Fruit fly (Drosophila melanogaster): ENCODE data around the gene CG33288.
A peak's percentile ranks its signal among the peaks of the same experiment; 100 is the strongest.

The CG33288 gene

DNA sequence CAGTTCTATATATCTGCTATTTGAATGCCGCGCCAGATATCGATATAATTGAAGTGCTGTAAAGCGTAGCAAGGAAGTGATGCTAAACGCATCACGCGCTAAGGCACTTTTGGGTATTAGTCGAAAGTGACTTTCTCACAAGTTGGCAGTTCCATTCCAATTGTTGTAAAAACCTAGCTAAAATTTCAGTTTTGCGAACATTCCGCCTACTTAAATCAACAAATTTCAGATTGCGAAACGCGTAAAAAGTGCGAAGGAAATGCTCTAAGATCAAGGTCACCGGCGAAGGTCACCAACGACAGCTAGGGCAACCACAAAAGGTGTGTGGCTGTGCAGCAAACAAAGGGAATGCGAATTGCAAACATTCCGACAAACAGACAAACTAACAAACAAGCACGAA lies 18.1 kb downstream of the CG33288 start, which contains the start of gene Syx7:
TSS of gene Syx7 (plus strand) at position 131 of the 400 bp plus-strand sequence.
- TF ChIP-seq Sox14 (GFP tag; optimal IDR thresholded peaks at IDR 0.05) (peak; percentile 89), CG6854 (GFP tag; optimal IDR thresholded peaks at IDR 0.05) (no peak), fkh (GFP tag; optimal IDR thresholded peaks at IDR 0.05) (peak; percentile 43), CG10669 (GFP tag; optimal IDR thresholded peaks at IDR 0.05) (no peak), svp (GFP tag) (no peak), cyc (GFP tag; optimal IDR thresholded peaks at IDR 0.05) (peak; percentile 9), CG32006 (GFP tag; optimal IDR thresholded peaks at IDR 0.05) (no peak), esn (GFP tag; optimal IDR thresholded peaks at IDR 0.05) (peak; percentile 18), OdsH (GFP tag; optimal IDR thresholded peaks at IDR 0.05) (no peak), CG31627 (GFP tag; optimal IDR thresholded peaks at IDR 0.05) (peak; percentile 17), salr (GFP tag; optimal IDR thresholded peaks at IDR 0.05) (no peak), topi (GFP tag; optimal IDR thresholded peaks at IDR 0.05) (no peak), CG34406 (GFP tag; optimal IDR thresholded peaks at IDR 0.05) (no peak)

DNA sequence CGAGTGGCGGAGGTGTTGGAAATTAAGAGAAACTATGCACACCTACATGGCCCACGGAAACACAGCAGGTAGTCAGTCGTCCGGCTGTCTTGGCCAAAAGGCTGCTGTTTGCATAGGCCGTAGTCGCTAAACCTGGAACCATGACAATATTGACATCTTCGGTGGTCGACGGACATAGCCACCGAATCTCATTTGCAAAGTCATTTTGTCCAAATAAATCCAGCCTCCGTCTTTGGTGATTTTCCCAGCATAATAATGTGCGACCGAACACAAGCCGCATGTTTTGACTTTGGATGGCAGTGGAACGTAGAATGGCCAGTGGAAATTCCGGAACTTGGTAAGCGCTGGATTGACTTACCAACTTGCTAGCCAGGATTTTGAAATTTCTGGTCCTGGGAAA lies 21.7 kb downstream of the CG33288 start:
- TF ChIP-seq achi (GFP tag; optimal IDR thresholded peaks at IDR 0.05), result no peak
- no peak for TF ChIP-seq Blimp-1 (GFP tag; optimal IDR thresholded peaks at IDR 0.05)
- no peak for TF ChIP-seq Lpt (GFP tag; optimal IDR thresholded peaks at IDR 0.05)
- no peak for TF ChIP-seq ss (GFP tag; optimal IDR thresholded peaks at IDR 0.05)
- no peak for TF ChIP-seq fd85E (GFP tag; optimal IDR thresholded peaks at IDR 0.05)
- no peak for TF ChIP-seq net (GFP tag; optimal IDR thresholded peaks at IDR 0.05)
- no peak for TF ChIP-seq CG6163 (GFP tag; IDR thresholded peaks at IDR 0.05)
- TF ChIP-seq Ets21C (GFP tag; optimal IDR thresholded peaks at IDR 0.05), result no peak
- TF ChIP-seq CG15336 (GFP tag; IDR thresholded peaks at IDR 0.05), result no peak
- TF ChIP-seq CG4318 (GFP tag; optimal IDR thresholded peaks at IDR 0.05), result no peak
- TF ChIP-seq CG31627 (GFP tag; optimal IDR thresholded peaks at IDR 0.05), result no peak

DNA sequence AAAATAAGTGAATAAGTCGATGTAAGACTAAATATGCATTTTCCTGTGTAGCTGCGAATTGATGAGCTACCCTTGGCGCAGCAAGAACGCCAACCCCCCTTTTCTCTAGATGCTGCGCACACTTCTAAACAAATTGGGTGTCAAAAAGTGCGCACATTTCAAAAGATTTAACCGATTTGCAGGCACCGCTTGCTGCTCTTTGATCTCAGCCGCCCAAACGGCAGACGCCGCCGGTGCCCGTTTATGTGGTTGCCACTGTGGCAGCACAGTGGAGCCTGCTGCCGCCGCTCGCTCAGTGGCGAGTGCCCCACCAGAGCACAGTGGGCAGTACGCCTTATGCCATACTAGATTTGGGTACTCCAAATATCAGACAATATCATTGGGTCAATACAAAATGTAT lies 22.9 kb downstream of the CG33288 start:
- TF ChIP-seq Eip78C (GFP tag) (peak; percentile 16), Eip75B (GFP tag; optimal IDR thresholded peaks at IDR 0.05) (no peak)

DNA sequence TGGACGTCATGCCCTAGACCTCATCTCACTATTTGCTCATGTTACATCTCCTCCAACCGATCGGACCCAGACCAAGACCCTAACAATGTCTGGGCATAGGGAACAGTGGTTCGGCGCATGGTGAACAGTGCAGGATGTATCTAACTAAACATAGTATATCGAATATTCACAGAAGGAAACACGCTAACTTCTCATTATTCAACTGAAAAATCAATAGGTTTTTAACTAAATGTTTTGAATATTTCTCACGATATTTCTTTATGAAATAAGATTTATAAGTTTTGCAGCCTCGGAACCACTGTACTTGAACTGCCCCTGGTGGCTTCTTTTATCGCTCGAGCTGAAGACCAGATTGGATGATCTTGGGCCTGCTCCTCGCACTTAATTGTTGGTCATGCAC lies 26.0 kb downstream of the CG33288 start:
- TF ChIP-seq svp (GFP tag) (peak; percentile 74), CG6792 (GFP tag; optimal IDR thresholded peaks at IDR 0.05) (peak; percentile 49), fkh (GFP tag; optimal IDR thresholded peaks at IDR 0.05) (no peak), CG8119 (GFP tag; IDR thresholded peaks at IDR 0.05) (peak; percentile 45; the same call in 1 of the 3 replicates), CG3032 (tag; optimal IDR thresholded peaks at IDR 0.05) (peak; percentile 54), salr (GFP tag; optimal IDR thresholded peaks at IDR 0.05) (peak; percentile 20 to 27), Smox (GFP tag; optimal IDR thresholded peaks at IDR 0.05) (no peak), lz (GFP tag; optimal IDR thresholded peaks at IDR 0.05) (peak; percentile 26), Gug (GFP tag; IDR thresholded peaks at IDR 0.05) (no peak), fd85E (GFP tag; optimal IDR thresholded peaks at IDR 0.05) (no peak), CG6163 (GFP tag; IDR thresholded peaks at IDR 0.05) (peak; percentile 75), CG32006 (GFP tag; optimal IDR thresholded peaks at IDR 0.05) (peak; percentile 29), CG31627 (GFP tag; optimal IDR thresholded peaks at IDR 0.05) (no peak), dac (GFP tag; optimal IDR thresholded peaks at IDR 0.05) (no peak), Hr38 (GFP tag; optimal IDR thresholded peaks at IDR 0.05) (no peak), CG8632 (GFP tag; optimal IDR thresholded peaks at IDR 0.05) (peak; percentile 31), acj6 (GFP tag; optimal IDR thresholded peaks at IDR 0.05) (peak; percentile 62), Eip75B (GFP tag; optimal IDR thresholded peaks at IDR 0.05) (peak; percentile 57), Ets96B (tag; optimal IDR thresholded peaks at IDR 0.05) (peak; percentile 73), CG6808 (GFP tag; optimal IDR thresholded peaks at IDR 0.05) (peak; percentile 42), eg (GFP tag; IDR thresholded peaks at IDR 0.05) (peak; percentile 44; the same call in 1 of the 3 replicates), Hr39 (GFP tag; optimal IDR thresholded peaks at IDR 0.05) (peak; percentile 14), net (GFP tag; optimal IDR thresholded peaks at IDR 0.05) (peak; percentile 11), Met (GFP tag; optimal IDR thresholded peaks at IDR 0.05) (peak; percentile 21), vri (GFP tag; optimal IDR thresholded peaks at IDR 0.05) (no peak), CG10669 (GFP tag; optimal IDR thresholded peaks at IDR 0.05) (peak; percentile 68), CG11762 (GFP tag; optimal IDR thresholded peaks at IDR 0.05; ENCODE audit: insufficient read depth) (no peak), Hr4 (GFP tag; optimal IDR thresholded peaks at IDR 0.05) (peak; percentile 35), topi (GFP tag; optimal IDR thresholded peaks at IDR 0.05) (peak; percentile 29), CG8319 (GFP tag; optimal IDR thresholded peaks at IDR 0.05) (no peak), Sox14 (GFP tag; optimal IDR thresholded peaks at IDR 0.05) (peak; percentile 48), esn (GFP tag; optimal IDR thresholded peaks at IDR 0.05) (peak; percentile 21), ss (GFP tag; optimal IDR thresholded peaks at IDR 0.05) (peak; percentile 17 to 55), dsx (GFP tag; optimal IDR thresholded peaks at IDR 0.05; ENCODE audit: poor library complexity, severe bottlenecking) (peak; percentile 85)

All from whole organism, prepupa.